Fruit fly (Drosophila melanogaster) whole organism, embryonic: Measurements from ENCODE around the gene CG13484.

Experiments used
- Bteb2 ChIP-seq: fragments of 200-800 bp; sonication (Bioruptor generic); optimal IDR thresholded peaks from 2 replicates; lab custom pipeline; 2016; ENCODE audit warnings: missing biosample characterization, missing genetic modification characterization
- CG10147 ChIP-seq: fragments of 200-800 bp; sonication (Bioruptor generic); optimal IDR thresholded peaks from 2 replicates; lab custom pipeline; 2019; ENCODE audit warnings: missing biosample characterization, mild to moderate bottlenecking, missing genetic modification characterization, moderate library complexity
- CG11398 ChIP-seq: fragments of 200-800 bp; sonication (Bioruptor generic); optimal IDR thresholded peaks from 2 replicates; lab custom pipeline; 2016; ENCODE audit warnings: missing biosample characterization, missing genetic modification characterization
- CG12104 ChIP-seq: fragments of 200-800 bp; sonication (Bioruptor generic); optimal IDR thresholded peaks from 3 replicates; lab custom pipeline; 2016; ENCODE audit warnings: missing biosample characterization, missing genetic modification characterization
- CG12299 ChIP-seq: fragments of 200-800 bp; sonication (Bioruptor generic); optimal IDR thresholded peaks from 2 replicates; lab custom pipeline; 2018; ENCODE audit warnings: missing biosample characterization, mild to moderate bottlenecking, missing genetic modification characterization
- CG12769 ChIP-seq: fragments of 200-800 bp; sonication (Bioruptor generic); optimal IDR thresholded peaks from 2 replicates; lab custom pipeline; 2019; ENCODE audit warnings: missing biosample characterization, mild to moderate bottlenecking, missing genetic modification characterization, moderate library complexity
- CG13287 ChIP-seq: fragments of 200-800 bp; sonication (Bioruptor generic); IDR thresholded peaks from 2 replicates; pipeline ENCODE4 v1.3.6; 2022; ENCODE audit warnings: missing biosample characterization, missing genetic modification characterization; ENCODE audit not compliant: partially characterized antibody
- CG14710 ChIP-seq: fragments of 200-800 bp; sonication (Bioruptor generic); optimal IDR thresholded peaks from 3 replicates; lab custom pipeline; 2019; ENCODE audit warnings: missing biosample characterization, mild to moderate bottlenecking, missing genetic modification characterization, moderate library complexity
- CG14965 ChIP-seq: fragments of 200-800 bp; sonication (Bioruptor generic); optimal IDR thresholded peaks from 2 replicates; lab custom pipeline; 2016; ENCODE audit warnings: missing biosample characterization, missing genetic modification characterization, borderline replicate concordance
- CG17361 ChIP-seq: fragments of 200-800 bp; sonication (Bioruptor generic); IDR thresholded peaks from 3 replicates; pipeline ENCODE4 v1.3.6; 2022; ENCODE audit warnings: missing biosample characterization, missing genetic modification characterization
- CG17802 ChIP-seq: fragments of 200-800 bp; sonication (Bioruptor generic); optimal IDR thresholded peaks from 2 replicates; lab custom pipeline; 2018; ENCODE audit warnings: missing biosample characterization, mild to moderate bottlenecking, missing genetic modification characterization, moderate library complexity
- CG18262 ChIP-seq: fragments of 200-800 bp; optimal IDR thresholded peaks from 3 replicates; lab custom pipeline; 2019; ENCODE audit warnings: missing biosample characterization, mild to moderate bottlenecking, missing genetic modification characterization, moderate library complexity
- CG2120 ChIP-seq: fragments of 200-800 bp; sonication (Bioruptor generic); optimal IDR thresholded peaks from 3 replicates; lab custom pipeline; 2016; ENCODE audit warnings: missing biosample characterization, missing genetic modification characterization
- CG32532 ChIP-seq: fragments of 200-800 bp; sonication (Bioruptor generic); IDR thresholded peaks from 2 replicates; pipeline ENCODE4 v1.3.6; 2022; ENCODE audit warnings: missing biosample characterization, missing genetic modification characterization
- CG3847 ChIP-seq: fragments of 200-800 bp; sonication (Bioruptor generic); IDR thresholded peaks from 2 replicates; pipeline ENCODE4 v1.3.6; 2022; ENCODE audit warnings: missing biosample characterization, missing genetic modification characterization
- CG5180 ChIP-seq: fragments of 200-800 bp; sonication (Bioruptor generic); optimal IDR thresholded peaks from 3 replicates; lab custom pipeline; 2017; ENCODE audit warnings: missing biosample characterization, missing genetic modification characterization, mild to moderate bottlenecking, moderate library complexity, missing genetic modification reagents
- CG7556 ChIP-seq: fragments of 200-800 bp; sonication (Bioruptor generic); optimal IDR thresholded peaks from 2 replicates; lab custom pipeline; 2017; ENCODE audit warnings: missing biosample characterization, mild to moderate bottlenecking, missing genetic modification characterization
- CG8388 ChIP-seq: fragments of 200-800 bp; sonication (Bioruptor generic); optimal IDR thresholded peaks from 2 replicates; lab custom pipeline; 2019; ENCODE audit warnings: missing biosample characterization, mild to moderate bottlenecking, missing genetic modification characterization, moderate library complexity
- Dp ChIP-seq: fragments of 200-800 bp; sonication (Bioruptor generic); optimal IDR thresholded peaks from 2 replicates; lab custom pipeline; 2018; ENCODE audit warnings: missing biosample characterization, mild to moderate bottlenecking, missing genetic modification characterization, moderate library complexity
- ERR ChIP-seq: fragments of 200-800 bp; sonication (Bioruptor generic); optimal IDR thresholded peaks from 2 replicates; lab custom pipeline; 2016; ENCODE audit warnings: missing biosample characterization, missing genetic modification characterization
- Gsc ChIP-seq: fragments of 200-800 bp; sonication (Bioruptor generic); IDR thresholded peaks from 2 replicates; pipeline ENCODE4 v1.3.6; 2022; ENCODE audit warnings: missing biosample characterization, missing genetic modification characterization
- HLHmδ ChIP-seq: fragments of 200-800 bp; sonication (Bioruptor generic); optimal IDR thresholded peaks from 2 replicates; lab custom pipeline; 2018; ENCODE audit warnings: missing biosample characterization, mild to moderate bottlenecking, missing genetic modification characterization, moderate library complexity
- Hr51 ChIP-seq, 2 experiments: fragments of 200-800 bp; sonication (Bioruptor generic); optimal IDR thresholded peaks; 2 replicates in 1 of 2; 3 replicates in 1 of 2; lab custom pipeline; 2016 to 2018; ENCODE audit warnings: missing biosample characterization in 2 of 2, missing genetic modification characterization in 2 of 2, mild to moderate bottlenecking in 1 of 2, moderate library complexity in 1 of 2
- MESR4 ChIP-seq: fragments of 200-800 bp; sonication (Bioruptor generic); optimal IDR thresholded peaks from 2 replicates; lab custom pipeline; 2018; ENCODE audit warnings: missing biosample characterization, mild to moderate bottlenecking, missing genetic modification characterization, moderate library complexity
- Med ChIP-seq: fragments of 200-800 bp; sonication (Bioruptor generic); peaks from one replicate; lab custom pipeline; 2016; ENCODE audit warnings: missing biosample characterization, missing genetic modification characterization, mild to moderate bottlenecking, inconsistent platforms, moderate library complexity
- Nf-YA ChIP-seq: fragments of 200-800 bp; sonication (Bioruptor generic); IDR thresholded peaks from 2 replicates; pipeline ENCODE4 v1.3.6; 2022; ENCODE audit warnings: missing biosample characterization, missing genetic modification characterization
- Rfx ChIP-seq: fragments of 200-800 bp; sonication (Bioruptor generic); IDR thresholded peaks from 2 replicates; pipeline ENCODE4 v1.3.6; 2022; ENCODE audit warnings: missing biosample characterization, missing genetic modification characterization
- Sry-β ChIP-seq: fragments of 200-800 bp; sonication (Bioruptor generic); optimal IDR thresholded peaks from 2 replicates; lab custom pipeline; 2018; ENCODE audit warnings: missing biosample characterization, mild to moderate bottlenecking, missing genetic modification characterization, moderate library complexity
- Usf ChIP-seq: fragments of 200-800 bp; sonication (Bioruptor generic); optimal IDR thresholded peaks from 2 replicates; lab custom pipeline; 2017; ENCODE audit warnings: missing genotype, missing biosample characterization, missing genetic modification characterization
- Vsx1 ChIP-seq: fragments of 200-800 bp; sonication (Bioruptor generic); optimal IDR thresholded peaks from 2 replicates; lab custom pipeline; 2017; ENCODE audit warnings: missing biosample characterization, mild to moderate bottlenecking, missing genetic modification characterization, missing genetic modification reagents
- aop ChIP-seq: fragments of 200-800 bp; sonication (Bioruptor generic); IDR thresholded peaks from 2 replicates; pipeline ENCODE4 v1.3.6; 2022; ENCODE audit warnings: missing biosample characterization, missing genetic modification characterization
- ara ChIP-seq: fragments of 200-800 bp; sonication (Bioruptor generic); IDR thresholded peaks from 2 replicates; pipeline ENCODE4 v1.3.6; 2022; ENCODE audit warnings: missing biosample characterization, missing genetic modification characterization
- ase ChIP-seq: fragments of 200-800 bp; sonication (Bioruptor generic); IDR thresholded peaks from 3 replicates; pipeline ENCODE4 v1.3.6; 2022; ENCODE audit warnings: missing biosample characterization, missing genetic modification characterization
- ash1 ChIP-seq: fragments of 200-800 bp; sonication (Bioruptor generic); optimal IDR thresholded peaks from 2 replicates; lab custom pipeline; 2018; ENCODE audit warnings: missing biosample characterization, mild to moderate bottlenecking, missing genetic modification characterization
- cato ChIP-seq: fragments of 200-800 bp; sonication (Bioruptor generic); optimal IDR thresholded peaks from 2 replicates; lab custom pipeline; 2016; ENCODE audit warnings: missing biosample characterization, missing genetic modification characterization, borderline replicate concordance
- chinmo ChIP-seq: fragments of 200-800 bp; sonication (Bioruptor generic); IDR thresholded peaks from 4 replicates; pipeline ENCODE4 v1.3.6; 2022; ENCODE audit warnings: missing biosample characterization, missing genetic modification characterization; ENCODE audit not compliant: partially characterized antibody
- crol ChIP-seq: fragments of 200-800 bp; sonication (Bioruptor generic); IDR thresholded peaks from 2 replicates; pipeline ENCODE4 v1.3.6; 2022; ENCODE audit warnings: missing biosample characterization, missing genetic modification characterization
- da ChIP-seq: fragments of 200-800 bp; sonication (Bioruptor generic); optimal IDR thresholded peaks from 2 replicates; lab custom pipeline; 2016; ENCODE audit warnings: missing biosample characterization, missing genetic modification characterization
- fd3F ChIP-seq: fragments of 200-800 bp; sonication (Bioruptor generic); optimal IDR thresholded peaks from 2 replicates; lab custom pipeline; 2018; ENCODE audit warnings: missing biosample characterization, mild to moderate bottlenecking, missing genetic modification characterization, moderate library complexity
- fru ChIP-seq: fragments of >200 bp; optimal IDR thresholded peaks from 2 replicates; lab custom pipeline; 2017
- gcm ChIP-seq: fragments of 200-800 bp; sonication (Bioruptor generic); optimal IDR thresholded peaks from 2 replicates; lab custom pipeline; 2019; ENCODE audit warnings: missing biosample characterization, mild to moderate bottlenecking, missing genetic modification characterization, moderate library complexity
- gcm2 ChIP-seq: fragments of 200-800 bp; sonication (Bioruptor generic); optimal IDR thresholded peaks from 2 replicates; lab custom pipeline; 2016; ENCODE audit warnings: missing biosample characterization, missing genetic modification characterization
- gsb-n ChIP-seq: fragments of 200-800 bp; sonication (Bioruptor generic); optimal IDR thresholded peaks from 3 replicates; lab custom pipeline; 2018; ENCODE audit warnings: missing biosample characterization, mild to moderate bottlenecking, missing genetic modification characterization
- jumu ChIP-seq: fragments of 200-800 bp; sonication (Bioruptor generic); optimal IDR thresholded peaks from 3 replicates; lab custom pipeline; 2016; ENCODE audit warnings: missing biosample characterization, missing genetic modification characterization
- mld ChIP-seq: fragments of 200-800 bp; sonication (Bioruptor generic); IDR thresholded peaks from 3 replicates; pipeline ENCODE4 v1.3.6; 2022; ENCODE audit warnings: missing biosample characterization, missing genetic modification characterization; ENCODE audit not compliant: partially characterized antibody
- nerfin-1 ChIP-seq: fragments of 200-800 bp; sonication (Bioruptor generic); optimal IDR thresholded peaks from 3 replicates; lab custom pipeline; 2019; ENCODE audit warnings: missing biosample characterization, mild to moderate bottlenecking, missing genetic modification characterization, moderate library complexity
- sens ChIP-seq: fragments of 200-800 bp; sonication (Bioruptor generic); peaks from one replicate; lab custom pipeline; 2016; ENCODE audit warnings: missing biosample characterization, missing genetic modification characterization
- ssp ChIP-seq: fragments of 200-800 bp; sonication (Bioruptor generic); IDR thresholded peaks from 2 replicates; pipeline ENCODE4 v1.3.6; 2022; ENCODE audit warnings: missing biosample characterization, missing genetic modification characterization
- stwl ChIP-seq: fragments of 200-800 bp; sonication (Bioruptor generic); optimal IDR thresholded peaks from 3 replicates; lab custom pipeline; 2018; ENCODE audit warnings: missing biosample characterization, mild to moderate bottlenecking, missing genetic modification characterization, moderate library complexity
- ttk ChIP-seq: fragments of 200-800 bp; sonication (Bioruptor generic); IDR thresholded peaks from 2 replicates; pipeline ENCODE4 v2.1.2; 2022; ENCODE audit warnings: missing biosample characterization, missing genetic modification characterization

CG13484 gene

DNA sequence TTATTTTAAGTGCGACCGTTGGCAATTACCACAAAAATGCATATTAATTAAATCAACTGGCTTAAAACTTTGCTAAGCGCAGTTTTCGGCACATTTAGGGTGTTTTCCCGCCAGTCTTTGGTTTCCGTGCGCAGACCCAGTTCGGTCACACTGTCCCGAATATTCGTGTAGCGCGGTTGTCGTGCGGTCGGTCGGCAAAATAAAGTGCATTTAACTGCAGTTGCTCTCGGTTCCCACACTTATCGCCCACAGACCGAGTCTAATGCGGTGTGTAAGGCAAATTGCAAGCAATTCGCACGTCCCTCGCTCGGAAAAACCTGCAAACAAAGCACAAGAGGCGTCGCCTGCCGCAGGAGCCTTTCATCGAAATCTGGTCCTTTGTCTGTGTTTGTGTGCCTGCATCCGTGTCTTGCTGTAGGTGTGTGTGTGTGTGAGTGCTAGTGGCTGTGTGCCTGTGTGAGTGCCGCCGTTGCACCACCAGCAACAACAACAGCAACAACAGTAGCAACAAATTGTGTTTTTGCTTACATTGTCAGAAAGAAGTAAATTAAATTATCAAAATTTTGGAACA is at the start of gene CG13484, which contains the start of gene Frl (continued):
- no peak for TF ChIP-seq CG12104 (GFP tag; lab: Kevin White, UChicago)
- peak; percentile 26 for TF ChIP-seq nerfin-1 (tag; lab: Kevin White, UChicago)
- peak; percentile 67 for TF ChIP-seq Dp (GFP tag; lab: Kevin White, UChicago)
- peak; percentile 29; the same call in 1 of the 2 replicates for TF ChIP-seq ssp (GFP tag; lab: Robert Waterston, UW)
- TF ChIP-seq Med (GFP tag; lab: Kevin White, UChicago) = peak; percentile 93
- no peak for TF ChIP-seq Nf-YA (GFP tag; lab: Robert Waterston, UW)
- no peak for TF ChIP-seq Gsc
- no peak for TF ChIP-seq Usf (GFP tag; lab: Kevin White, UChicago)
- peak; percentile 20 for TF ChIP-seq CG18262 (tag; lab: Kevin White, UChicago)
- TF ChIP-seq CG11398 (GFP tag; lab: Kevin White, UChicago) = peak; percentile 35
- no peak for TF ChIP-seq ERR (GFP tag; lab: Kevin White, UChicago)
- TF ChIP-seq CG8388 (GFP tag; lab: Kevin White, UChicago) = peak; percentile 38
- TF ChIP-seq Rfx (GFP tag; lab: Robert Waterston, UW) = peak; percentile 68
- peak; percentile 30 for TF ChIP-seq CG12299 (tag; lab: Kevin White, UChicago)
- peak; percentile 53 for TF ChIP-seq HLHmδ (GFP tag; lab: Kevin White, UChicago)
- TF ChIP-seq Sry-β (GFP tag; lab: Kevin White, UChicago) = peak; percentile 1
- no peak for TF ChIP-seq da
- peak; percentile 51 for TF ChIP-seq gsb-n (tag; lab: Kevin White, UChicago)
- TF ChIP-seq cato (GFP tag; lab: Kevin White, UChicago) = no peak
- peak in 1 of 2 experiments; percentile 16 for TF ChIP-seq Hr51 (GFP tag; optimal IDR thresholded peaks at IDR 0.05; lab: Kevin White, UChicago)
- no peak for TF ChIP-seq ash1 (GFP tag; lab: Kevin White, UChicago)
- no peak for TF ChIP-seq ttk (GFP tag; lab: Robert Waterston, UW)
- peak; percentile 56; the same call in 1 of the 2 replicates for TF ChIP-seq CG13287 (GFP tag; lab: Robert Waterston, UW)
- TF ChIP-seq CG14965 (GFP tag; lab: Kevin White, UChicago) = no peak
- TF ChIP-seq gcm (GFP tag; lab: Kevin White, UChicago) = peak; percentile 39
- TF ChIP-seq ara (GFP tag; lab: Robert Waterston, UW) = no peak
- peak; percentile 92 for TF ChIP-seq MESR4 (GFP tag; lab: Kevin White, UChicago)
- peak; percentile 75 for TF ChIP-seq CG3847 (GFP tag; lab: Robert Waterston, UW)
- peak; percentile 17 for TF ChIP-seq Bteb2
- peak; percentile 33; the same call in 1 of the 2 replicates for TF ChIP-seq crol (GFP tag; lab: Robert Waterston, UW)
- TF ChIP-seq fd3F (GFP tag; lab: Kevin White, UChicago) = no peak
- 0 out of 3 replicates have a peak, but pooled peaks have one; percentile 34 for TF ChIP-seq CG17361
- TF ChIP-seq stwl (tag; lab: Kevin White, UChicago) = peak; percentile 67
- TF ChIP-seq gcm2 = no peak
- TF ChIP-seq Vsx1 (GFP tag; lab: Kevin White, UChicago) = no peak
- TF ChIP-seq CG32532 (GFP tag; lab: Robert Waterston, UW) = no peak
- TF ChIP-seq sens = peak; percentile 72
- no peak for TF ChIP-seq fru (lab: Kevin White, UChicago)
- TF ChIP-seq CG5180 (GFP tag; lab: Kevin White, UChicago) = peak; percentile 20
- TF ChIP-seq CG17802 (tag; lab: Kevin White, UChicago) = no peak
- peak; percentile 20 for TF ChIP-seq CG2120 (GFP tag; lab: Kevin White, UChicago)
- TF ChIP-seq ase (GFP tag; lab: Robert Waterston, UW) = no peak
- peak; percentile 67 for TF ChIP-seq CG14710 (tag; lab: Kevin White, UChicago)
- TF ChIP-seq mld (GFP tag; lab: Robert Waterston, UW) = no peak
- peak; percentile 64 for TF ChIP-seq CG12769 (tag; lab: Kevin White, UChicago)
- TF ChIP-seq aop (GFP tag; lab: Robert Waterston, UW) = no peak
- TF ChIP-seq jumu (GFP tag; lab: Kevin White, UChicago) = peak; percentile 47
- peak; percentile 39 for TF ChIP-seq CG10147 (GFP tag; lab: Kevin White, UChicago)
- TF ChIP-seq chinmo = peak; percentile 83
- TF ChIP-seq CG7556 = peak; percentile 2
